Fruit fly (Drosophila melanogaster) whole organism, embryonic: ENCODE data around the gene Epp.

Experiments used
- CG12769 ChIP-seq: fragments of 200-800 bp; sonication (Bioruptor generic); optimal IDR thresholded peaks from 2 replicates; lab custom pipeline; 2019; ENCODE audit warnings: missing biosample characterization, mild to moderate bottlenecking, missing genetic modification characterization, moderate library complexity
- CG13123 ChIP-seq: fragments of 200-800 bp; sonication (Bioruptor generic); optimal IDR thresholded peaks from 2 replicates; lab custom pipeline; 2016; ENCODE audit warnings: missing biosample characterization, missing genetic modification characterization
- CG13624 ChIP-seq: fragments of 200-800 bp; sonication (Bioruptor generic); optimal IDR thresholded peaks from 2 replicates; lab custom pipeline; 2016; ENCODE audit warnings: missing biosample characterization, missing genetic modification characterization
- CG13894 ChIP-seq: fragments of 200-800 bp; sonication (Bioruptor generic); optimal IDR thresholded peaks from 3 replicates; lab custom pipeline; 2018; ENCODE audit warnings: missing biosample characterization, mild to moderate bottlenecking, missing genetic modification characterization, moderate library complexity
- CG14667 ChIP-seq: fragments of 200-800 bp; sonication (Bioruptor generic); IDR thresholded peaks from 2 replicates; pipeline ENCODE4 v1.3.6; 2022; ENCODE audit warnings: missing biosample characterization, missing genetic modification characterization
- CG14710 ChIP-seq: fragments of 200-800 bp; sonication (Bioruptor generic); optimal IDR thresholded peaks from 3 replicates; lab custom pipeline; 2019; ENCODE audit warnings: missing biosample characterization, mild to moderate bottlenecking, missing genetic modification characterization, moderate library complexity
- CG14860 ChIP-seq: fragments of 200-800 bp; sonication (Bioruptor generic); IDR thresholded peaks from 3 replicates; pipeline ENCODE4 v1.3.6; 2022; ENCODE audit warnings: missing biosample characterization, missing genetic modification characterization; ENCODE audit not compliant: partially characterized antibody
- CG15479 ChIP-seq: fragments of 200-800 bp; sonication (Bioruptor generic); optimal IDR thresholded peaks from 3 replicates; lab custom pipeline; 2019; ENCODE audit warnings: missing biosample characterization, mild to moderate bottlenecking, missing genetic modification characterization, moderate library complexity
- CG1603 ChIP-seq: fragments of 200-800 bp; sonication (Bioruptor generic); optimal IDR thresholded peaks from 2 replicates; lab custom pipeline; 2019; ENCODE audit warnings: missing biosample characterization, mild to moderate bottlenecking, missing genetic modification characterization, moderate library complexity
- CG16779 ChIP-seq: fragments of 200-800 bp; sonication (Bioruptor generic); IDR thresholded peaks from 2 replicates; pipeline ENCODE4 v1.3.6; 2022; ENCODE audit warnings: missing biosample characterization, missing genetic modification characterization
- CG18262 ChIP-seq: fragments of 200-800 bp; optimal IDR thresholded peaks from 3 replicates; lab custom pipeline; 2019; ENCODE audit warnings: missing biosample characterization, mild to moderate bottlenecking, missing genetic modification characterization, moderate library complexity
- CG2712 ChIP-seq: fragments of 200-800 bp; optimal IDR thresholded peaks from 3 replicates; lab custom pipeline; 2019; ENCODE audit warnings: missing biosample characterization, mild to moderate bottlenecking, missing genetic modification characterization, moderate library complexity
- CG34224 ChIP-seq: fragments of 200-800 bp; sonication (Bioruptor generic); IDR thresholded peaks from 3 replicates; pipeline ENCODE4 v1.3.6; 2022; ENCODE audit warnings: missing biosample characterization, missing genetic modification characterization; ENCODE audit not compliant: partially characterized antibody
- CG34422 ChIP-seq: fragments of 200-800 bp; sonication (Bioruptor generic); IDR thresholded peaks from 3 replicates; pipeline ENCODE4 v1.3.6; 2022; ENCODE audit warnings: missing biosample characterization, missing genetic modification characterization
- CG3726 ChIP-seq: fragments of 200-800 bp; sonication (Bioruptor generic); IDR thresholded peaks from 3 replicates; pipeline ENCODE4, ENCODE4 v1.3.6; 2022; ENCODE audit warnings: missing biosample characterization, missing genetic modification characterization
- CG6175 ChIP-seq: fragments of 200-800 bp; sonication (Bioruptor generic); IDR thresholded peaks from 3 replicates; pipeline ENCODE4 v1.3.6; 2022; ENCODE audit warnings: missing biosample characterization, missing genetic modification characterization
- CG6813 ChIP-seq: fragments of 200-800 bp; sonication (Bioruptor generic); optimal IDR thresholded peaks from 2 replicates; lab custom pipeline; 2017; ENCODE audit warnings: missing biosample characterization, missing genetic modification characterization, mild to moderate bottlenecking, moderate library complexity, missing genetic modification reagents
- CG8359 ChIP-seq: fragments of 200-800 bp; sonication (Bioruptor generic); optimal IDR thresholded peaks from 2 replicates; lab custom pipeline; 2017; ENCODE audit warnings: missing biosample characterization, mild to moderate bottlenecking, missing genetic modification characterization, borderline replicate concordance
- Dp ChIP-seq: fragments of 200-800 bp; sonication (Bioruptor generic); optimal IDR thresholded peaks from 2 replicates; lab custom pipeline; 2018; ENCODE audit warnings: missing biosample characterization, mild to moderate bottlenecking, missing genetic modification characterization, moderate library complexity
- Drgx ChIP-seq: fragments of 200-800 bp; sonication (Bioruptor generic); IDR thresholded peaks from 2 replicates; pipeline ENCODE4 v1.3.6; 2022; ENCODE audit warnings: missing biosample characterization, missing genetic modification characterization
- HLH3B ChIP-seq: fragments of 200-800 bp; sonication (Bioruptor generic); IDR thresholded peaks from 2 replicates; pipeline ENCODE4 v1.3.6; 2022; ENCODE audit warnings: missing biosample characterization, missing genetic modification characterization
- Hmx ChIP-seq: fragments of 200-800 bp; sonication (Bioruptor generic); optimal IDR thresholded peaks from 2 replicates; lab custom pipeline; 2016; ENCODE audit warnings: missing biosample characterization, missing genetic modification characterization
- MESR4 ChIP-seq: fragments of 200-800 bp; sonication (Bioruptor generic); optimal IDR thresholded peaks from 2 replicates; lab custom pipeline; 2018; ENCODE audit warnings: missing biosample characterization, mild to moderate bottlenecking, missing genetic modification characterization, moderate library complexity
- Mad ChIP-seq: fragments of 200-800 bp; sonication (Bioruptor generic); optimal IDR thresholded peaks from 2 replicates; lab custom pipeline; 2016; ENCODE audit warnings: missing biosample characterization, missing genetic modification characterization
- Max ChIP-seq: fragments of 200-800 bp; sonication (Bioruptor generic); optimal IDR thresholded peaks from 2 replicates; lab custom pipeline; 2016; ENCODE audit warnings: missing biosample characterization, mild to moderate bottlenecking, missing genetic modification characterization
- Mes4 ChIP-seq: fragments of 200-800 bp; sonication (Bioruptor generic); optimal IDR thresholded peaks from 2 replicates; lab custom pipeline; 2016; ENCODE audit warnings: missing biosample characterization, missing genetic modification characterization
- Nf-YB ChIP-seq: fragments of 200-800 bp; sonication (Bioruptor generic); optimal IDR thresholded peaks from 3 replicates; lab custom pipeline; 2019; ENCODE audit warnings: missing biosample characterization, mild to moderate bottlenecking, missing genetic modification characterization, moderate library complexity
- Optix ChIP-seq: fragments of 200-800 bp; sonication (Bioruptor generic); IDR thresholded peaks from 3 replicates; pipeline ENCODE4 v1.3.6; 2022; ENCODE audit warnings: missing biosample characterization, missing genetic modification characterization
- Pdp1 ChIP-seq, 2 experiments: fragments of 200-800 bp; sonication (Bioruptor generic); optimal IDR thresholded peaks; 3 replicates each; lab custom pipeline; 2016; ENCODE audit warnings: missing biosample characterization in 2 of 2, missing genetic modification characterization in 2 of 2, mild to moderate bottlenecking in 1 of 2, moderate library complexity in 1 of 2
- Sin3A ChIP-seq: fragments of >200 bp; optimal IDR thresholded peaks from 2 replicates; lab custom pipeline; 2018
- Sox100B ChIP-seq: fragments of 200-800 bp; sonication (Bioruptor generic); optimal IDR thresholded peaks from 3 replicates; lab custom pipeline; 2018; ENCODE audit warnings: missing biosample characterization, mild to moderate bottlenecking, missing genetic modification characterization
- Sry-β ChIP-seq: fragments of 200-800 bp; sonication (Bioruptor generic); optimal IDR thresholded peaks from 2 replicates; lab custom pipeline; 2018; ENCODE audit warnings: missing biosample characterization, mild to moderate bottlenecking, missing genetic modification characterization, moderate library complexity
- Xrp1 ChIP-seq: fragments of 200-800 bp; sonication (Bioruptor generic); IDR thresholded peaks from 2 replicates; pipeline ENCODE4 v1.3.6; 2022; ENCODE audit warnings: missing biosample characterization, missing genetic modification characterization
- abd-A ChIP-seq: fragments of 200-800 bp; sonication (Bioruptor generic); optimal IDR thresholded peaks from 3 replicates; lab custom pipeline; 2019; ENCODE audit warnings: missing biosample characterization, mild to moderate bottlenecking, missing genetic modification characterization, moderate library complexity
- ac ChIP-seq: fragments of 200-800 bp; sonication (Bioruptor generic); optimal IDR thresholded peaks from 3 replicates; lab custom pipeline; 2017; ENCODE audit warnings: missing biosample characterization, mild to moderate bottlenecking, missing genetic modification characterization
- crc ChIP-seq: fragments of 200-800 bp; sonication (Bioruptor generic); optimal IDR thresholded peaks from 2 replicates; lab custom pipeline; 2016; ENCODE audit warnings: missing biosample characterization, missing genetic modification characterization
- dimm ChIP-seq: fragments of 200-800 bp; sonication (Bioruptor generic); IDR thresholded peaks from 2 replicates; pipeline ENCODE4 v1.3.6; 2022; ENCODE audit warnings: missing biosample characterization, missing genetic modification characterization
- gem ChIP-seq: fragments of 200-800 bp; sonication (Bioruptor generic); optimal IDR thresholded peaks from 2 replicates; lab custom pipeline; 2019; ENCODE audit warnings: missing biosample characterization, mild to moderate bottlenecking, missing genetic modification characterization, moderate library complexity
- her ChIP-seq: fragments of 200-800 bp; sonication (Bioruptor generic); optimal IDR thresholded peaks from 2 replicates; lab custom pipeline; 2016; ENCODE audit warnings: missing biosample characterization, missing genetic modification characterization
- hkb ChIP-seq, 2 experiments: fragments of 200-800 bp in 1 of 2; fragments of >200 bp in 1 of 2; sonication (Bioruptor generic) in 1 of 2; IDR thresholded peaks in 1 of 2; optimal IDR thresholded peaks in 1 of 2; 2 replicates each; pipeline versions ENCODE4 v1.3.6 to Lab custom; 2017 to 2022; ENCODE audit warnings: missing biosample characterization in 1 of 2, missing genetic modification characterization in 1 of 2
- maf-S ChIP-seq: fragments of 200-800 bp; sonication (Bioruptor generic); optimal IDR thresholded peaks from 2 replicates; lab custom pipeline; 2016; ENCODE audit warnings: missing biosample characterization, missing genetic modification characterization
- odd ChIP-seq: fragments of 200-800 bp; sonication (Bioruptor generic); optimal IDR thresholded peaks from 2 replicates; lab custom pipeline; 2017; ENCODE audit warnings: missing biosample characterization, mild to moderate bottlenecking, missing genetic modification characterization
- otp ChIP-seq: fragments of 200-800 bp; sonication (Bioruptor generic); IDR thresholded peaks from 3 replicates; pipeline ENCODE4, ENCODE4 v1.3.6; 2022; ENCODE audit warnings: missing biosample characterization, missing genetic modification characterization
- p53 ChIP-seq: fragments of 200-800 bp; sonication (Bioruptor generic); optimal IDR thresholded peaks from 2 replicates; lab custom pipeline; 2016; ENCODE audit warnings: missing biosample characterization, missing genetic modification characterization
- pb ChIP-seq: fragments of 200-800 bp; sonication (Bioruptor generic); optimal IDR thresholded peaks from 3 replicates; lab custom pipeline; 2016; ENCODE audit warnings: missing biosample characterization, missing genetic modification characterization
- ranshi ChIP-seq: fragments of 200-800 bp; sonication (Bioruptor generic); IDR thresholded peaks from 2 replicates; pipeline ENCODE4 v1.3.6; 2022; ENCODE audit warnings: missing biosample characterization, missing genetic modification characterization
- sim ChIP-seq: fragments of 200-800 bp; sonication (Bioruptor generic); IDR thresholded peaks from 2 replicates; pipeline ENCODE4 v1.3.6; 2022; ENCODE audit warnings: missing biosample characterization, missing genetic modification characterization
- tna ChIP-seq: fragments of 200-800 bp; sonication (Bioruptor generic); IDR thresholded peaks from 2 replicates; pipeline ENCODE4 v1.3.6; 2022; ENCODE audit warnings: missing biosample characterization, missing genetic modification characterization; ENCODE audit not compliant: partially characterized antibody
- trh ChIP-seq: fragments of 200-800 bp; sonication (Bioruptor generic); optimal IDR thresholded peaks from 2 replicates; lab custom pipeline; 2016; ENCODE audit warnings: missing biosample characterization, missing genetic modification characterization
- unpg ChIP-seq: fragments of 200-800 bp; sonication (Bioruptor generic); optimal IDR thresholded peaks from 3 replicates; lab custom pipeline; 2018; ENCODE audit warnings: missing biosample characterization, mild to moderate bottlenecking, missing genetic modification characterization, moderate library complexity
- wor ChIP-seq: fragments of 200-800 bp; sonication (Bioruptor generic); IDR thresholded peaks from 2 replicates; pipeline ENCODE4 v1.3.6; 2022; ENCODE audit warnings: missing biosample characterization, missing genetic modification characterization

Epp gene

DNA sequence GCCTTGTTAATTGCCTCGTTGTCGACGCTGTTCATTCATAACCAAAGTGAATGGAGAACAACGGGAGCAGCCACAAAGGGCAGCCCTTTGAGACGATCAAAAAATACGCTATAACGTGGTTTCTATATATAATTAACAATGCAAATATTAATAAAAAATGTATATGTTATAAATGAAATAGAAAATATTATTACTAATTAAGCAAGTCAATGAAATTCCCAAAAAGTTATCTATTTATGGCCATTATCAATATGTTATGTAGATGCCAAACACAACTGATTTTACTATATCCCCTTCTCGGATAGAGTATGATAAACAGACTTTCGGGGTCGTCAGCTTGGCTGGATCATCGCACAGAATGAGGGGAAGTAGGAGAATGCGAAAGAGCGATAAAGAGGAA lies 23.3 kb downstream of the Epp start (continued):
- TF ChIP-seq trh (GFP tag; lab: Kevin White, UChicago) (no peak), CG18262 (tag; lab: Kevin White, UChicago) (peak; percentile 49), CG16779 (no peak), abd-A (tag; lab: Kevin White, UChicago) (peak; percentile 20), maf-S (GFP tag; lab: Kevin White, UChicago) (no peak), pb (no peak), Mad (no peak), CG2712 (tag; lab: Kevin White, UChicago) (peak; percentile 62), CG14710 (tag; lab: Kevin White, UChicago) (peak; percentile 2), tna (GFP tag; lab: Robert Waterston, UW) (no peak), CG34224 (no peak), CG12769 (tag; lab: Kevin White, UChicago) (no peak), otp (GFP tag; lab: Robert Waterston, UW) (no peak), unpg (GFP tag; lab: Kevin White, UChicago) (peak; percentile 61), CG6175 (GFP tag; lab: Robert Waterston, UW) (no peak), CG15479 (GFP tag; lab: Kevin White, UChicago) (no peak), CG3726 (GFP tag; lab: Robert Waterston, UW) (no peak), Sin3A (lab: Kevin White, UChicago) (no peak), Sry-β (no peak), CG1603 (tag; lab: Kevin White, UChicago) (no peak), Optix (GFP tag; lab: Robert Waterston, UW) (no peak), ac (GFP tag; lab: Kevin White, UChicago) (no peak), CG8359 (no peak), CG14667 (GFP tag; lab: Robert Waterston, UW) (0 out of 2 replicates have a peak, but pooled peaks have one; percentile 45), CG13894 (tag; lab: Kevin White, UChicago) (no peak), Mes4 (GFP tag; lab: Kevin White, UChicago) (no peak), CG13624 (GFP tag; lab: Kevin White, UChicago) (no peak), sim (no peak), Dp (GFP tag; lab: Kevin White, UChicago) (no peak), her (GFP tag; lab: Kevin White, UChicago) (no peak), hkb (optimal IDR thresholded peaks at IDR 0.05; lab: Kevin White, UChicago) (no peak), hkb (GFP tag; IDR thresholded peaks at IDR 0.05; lab: Robert Waterston, UW) (peak; percentile 64; the same call in 1 of the 2 replicates), CG34422 (GFP tag; lab: Robert Waterston, UW) (no peak; the same call in 1 of the 3 replicates), Pdp1 (GFP tag; optimal IDR thresholded peaks at IDR 0.05; lab: Kevin White, UChicago) (no peak), dimm (GFP tag; lab: Robert Waterston, UW) (no peak), Drgx (GFP tag; lab: Robert Waterston, UW) (0 out of 2 replicates have a peak, but pooled peaks have one; percentile 11), CG14860 (GFP tag; lab: Robert Waterston, UW) (no peak), wor (peak; percentile 26; the same call in 1 of the 2 replicates), odd (GFP tag; lab: Kevin White, UChicago) (no peak), Xrp1 (GFP tag; lab: Robert Waterston, UW) (no peak; the same call in 1 of the 2 replicates), MESR4 (GFP tag; lab: Kevin White, UChicago) (no peak), ranshi (GFP tag; lab: Robert Waterston, UW) (peak; percentile 26; the same call in 1 of the 2 replicates), CG13123 (no peak), Nf-YB (GFP tag; lab: Kevin White, UChicago) (no peak), p53 (GFP tag; lab: Kevin White, UChicago) (no peak), CG6813 (GFP tag; lab: Kevin White, UChicago) (no peak), HLH3B (GFP tag; lab: Robert Waterston, UW) (peak; percentile 63), Max (no peak), Sox100B (peak; percentile 55), gem (tag; lab: Kevin White, UChicago) (peak; percentile 77), crc (GFP tag; lab: Kevin White, UChicago) (no peak), Hmx (no peak)
